Worm (Caenorhabditis elegans) whole organism, L4 larva: ENCODE data around the gene C09H10.5.

Experiments used
- D1046.2 ChIP-seq: fragments of 200-800 bp; sonication (Bioruptor generic); IDR thresholded peaks from 2 replicates; pipeline ENCODE4 v1.3.6; 2022; ENCODE audit warnings: missing genetic modification characterization, missing compliant biosample characterization
- F10B5.3 ChIP-seq: sonication (generic microtip); optimal IDR thresholded peaks from 2 replicates; lab custom pipeline; 2016; ENCODE audit warnings: mild to moderate bottlenecking, missing genetic modification characterization, missing compliant biosample characterization
- F26F4.8 ChIP-seq: fragments of 200-800 bp; sonication (Bioruptor generic); conservative IDR thresholded peaks from 2 replicates; pipeline ENCODE4 v1.3.6; 2022; ENCODE audit warnings: missing genetic modification characterization, missing compliant biosample characterization
- F37D6.2 ChIP-seq: sonication (generic microtip); optimal IDR thresholded peaks from 2 replicates; lab custom pipeline; 2016; ENCODE audit warnings: mild to moderate bottlenecking, missing genetic modification characterization, missing compliant biosample characterization
- F49E8.2 ChIP-seq: sonication (generic microtip); optimal IDR thresholded peaks from 2 replicates; lab custom pipeline; 2016; ENCODE audit warnings: missing compliant biosample characterization, mild to moderate bottlenecking, missing genetic modification characterization, borderline replicate concordance
- Y105C5A.15 ChIP-seq: fragments of 200-800 bp; sonication (Bioruptor generic); IDR thresholded peaks from 2 replicates; pipeline ENCODE4 v1.3.6; 2022; ENCODE audit warnings: missing genetic modification characterization, missing compliant biosample characterization
- ZK337.2 ChIP-seq: fragments of 200-800 bp; sonication (Bioruptor generic); IDR thresholded peaks from 2 replicates; pipeline ENCODE4 v1.3.6; 2022; ENCODE audit warnings: missing genetic modification reagents, missing genetic modification characterization, missing compliant biosample characterization
- ZK546.5 ChIP-seq, 2 experiments: sonication (generic microtip); optimal IDR thresholded peaks; 2 replicates each; lab custom pipeline; 2017; ENCODE audit warnings: missing biosample characterization in 2 of 2, missing genetic modification characterization in 2 of 2
- ama-1 ChIP-seq: fragments of 150-350 bp; optimal IDR thresholded peaks from 2 replicates; lab custom pipeline; 2014; ENCODE audit warnings: inconsistent platforms, mixed read lengths
- ceh-20 ChIP-seq: fragments of 200-800 bp; sonication (Bioruptor generic); IDR thresholded peaks from 2 replicates; pipeline ENCODE4 v1.3.6; 2022; ENCODE audit warnings: missing genetic modification reagents, missing genetic modification characterization, missing compliant biosample characterization
- ceh-32 ChIP-seq: sonication (generic microtip); optimal IDR thresholded peaks from 2 replicates; lab custom pipeline; 2016; ENCODE audit warnings: mild to moderate bottlenecking, missing genetic modification characterization, missing compliant biosample characterization; ENCODE audit not compliant: poor library complexity
- ceh-62 ChIP-seq: sonication (generic microtip); optimal IDR thresholded peaks from 2 replicates; lab custom pipeline; 2017; ENCODE audit warnings: missing biosample characterization, missing genetic modification characterization
- ces-1 ChIP-seq: fragments of 150-350 bp; sonication (generic microtip); optimal IDR thresholded peaks from 4 replicates; lab custom pipeline; 2014; ENCODE audit warnings: missing biosample characterization, missing genetic modification reagents, missing genetic modification characterization
- cey-2 ChIP-seq: sonication (generic microtip); optimal IDR thresholded peaks from 3 replicates; lab custom pipeline; 2017; ENCODE audit warnings: missing genetic modification characterization, mild to moderate bottlenecking, missing compliant biosample characterization, antibody characterized with exemption, borderline replicate concordance; ENCODE audit not compliant: insufficient read depth
- ctbp-1 ChIP-seq: fragments of 200-800 bp; sonication (Bioruptor generic); IDR thresholded peaks from 2 replicates; pipeline ENCODE4 v1.3.6; 2022; ENCODE audit warnings: missing genetic modification reagents, missing genetic modification characterization, missing compliant biosample characterization
- daf-12 ChIP-seq: fragments of 150-350 bp; optimal IDR thresholded peaks from 2 replicates; lab custom pipeline; 2014; ENCODE audit warnings: missing biosample characterization, missing genetic modification reagents, missing genetic modification characterization
- daf-16 ChIP-seq, 3 experiments: sonication (generic microtip); optimal IDR thresholded peaks; 2 replicates each; lab custom pipeline; 2016 to 2017; ENCODE audit warnings: missing genetic modification characterization in 3 of 3, missing genetic modification reagents in 3 of 3, mild to moderate bottlenecking in 2 of 3, missing compliant biosample characterization in 2 of 3, missing biosample characterization in 1 of 3, moderate library complexity in 1 of 3
- daf-19 ChIP-seq: fragments of 200-800 bp; sonication (Bioruptor generic); conservative IDR thresholded peaks from 2 replicates; pipeline ENCODE4 v1.3.6; 2022; ENCODE audit warnings: missing genetic modification characterization, missing compliant biosample characterization
- dmd-6 ChIP-seq: fragments of 200-800 bp; sonication (Bioruptor generic); IDR thresholded peaks from 2 replicates; pipeline ENCODE4 v1.3.6; 2022; ENCODE audit warnings: missing genetic modification reagents, missing genetic modification characterization, missing compliant biosample characterization
- dmd-8 ChIP-seq: fragments of 200-800 bp; sonication (Bioruptor generic); IDR thresholded peaks from 2 replicates; pipeline ENCODE4 v1.3.6; 2022; ENCODE audit warnings: missing genetic modification characterization, missing compliant biosample characterization
- egl-27 ChIP-seq: sonication (generic microtip); optimal IDR thresholded peaks from 3 replicates; lab custom pipeline; 2017; ENCODE audit warnings: missing biosample characterization, missing genetic modification reagents, missing genetic modification characterization
- hif-1 ChIP-seq, 2 experiments: sonication (generic microtip); optimal IDR thresholded peaks; 2 replicates each; lab custom pipeline; 2016 to 2017; ENCODE audit warnings: missing compliant biosample characterization in 2 of 2, missing genetic modification characterization in 2 of 2, missing genetic modification reagents in 2 of 2, missing genotype in 2 of 2, mild to moderate bottlenecking in 1 of 2
- hlh-30 ChIP-seq: sonication (generic microtip); optimal IDR thresholded peaks from 2 replicates; lab custom pipeline; 2017; ENCODE audit warnings: antibody characterized with exemption, mild to moderate bottlenecking, missing genetic modification characterization, missing compliant biosample characterization; ENCODE audit not compliant: insufficient read depth
- jun-1 ChIP-seq: fragments of 150-350 bp; optimal IDR thresholded peaks from 2 replicates; lab custom pipeline; 2014; ENCODE audit warnings: missing biosample characterization, missing genetic modification reagents, missing genetic modification characterization
- lim-7 ChIP-seq: fragments of 200-800 bp; sonication (Bioruptor generic); IDR thresholded peaks from 2 replicates; pipeline ENCODE4 v1.3.6; 2022; ENCODE audit warnings: missing genetic modification characterization, missing compliant biosample characterization
- lin-1 ChIP-seq: fragments of 200-800 bp; sonication (Bioruptor generic); IDR thresholded peaks from 2 replicates; pipeline ENCODE4 v1.3.6; 2022; ENCODE audit warnings: missing genetic modification reagents, missing genetic modification characterization, missing compliant biosample characterization
- lin-13 ChIP-seq: fragments of 150-350 bp; optimal IDR thresholded peaks from 2 replicates; lab custom pipeline; 2014; ENCODE audit warnings: missing biosample characterization, missing genetic modification reagents, missing genetic modification characterization
- lin-29 ChIP-seq: fragments of 200-800 bp; sonication (Bioruptor generic); IDR thresholded peaks from 2 replicates; pipeline ENCODE4 v1.3.6; 2022; ENCODE audit warnings: missing genetic modification reagents, missing genetic modification characterization, missing compliant biosample characterization
- lin-38 ChIP-seq: fragments of 200-800 bp; sonication (Bioruptor generic); IDR thresholded peaks from 2 replicates; pipeline ENCODE4 v1.3.6; 2022; ENCODE audit warnings: missing genetic modification reagents, missing genetic modification characterization, missing compliant biosample characterization
- mdl-1 ChIP-seq, 2 experiments: fragments of 150-350 bp in 1 of 2; sonication (generic microtip) in 1 of 2; optimal IDR thresholded peaks; 2 replicates each; lab custom pipeline; 2014 to 2017; ENCODE audit warnings: missing biosample characterization in 2 of 2, missing genetic modification characterization in 2 of 2
- mdt-29 ChIP-seq: fragments of 200-800 bp; sonication (Bioruptor generic); IDR thresholded peaks from 2 replicates; pipeline ENCODE4 v1.3.6; 2022; ENCODE audit warnings: missing genetic modification reagents, missing genetic modification characterization, missing compliant biosample characterization
- nhr-10 ChIP-seq: fragments of 150-350 bp; optimal IDR thresholded peaks from 2 replicates; lab custom pipeline; 2014; ENCODE audit warnings: missing biosample characterization, missing genetic modification characterization
- nhr-102 ChIP-seq: sonication (generic microtip); optimal IDR thresholded peaks from 2 replicates; lab custom pipeline; 2016; ENCODE audit warnings: mild to moderate bottlenecking, missing genetic modification characterization, moderate library complexity, missing compliant biosample characterization
- nhr-11 ChIP-seq: fragments of 150-350 bp; optimal IDR thresholded peaks from 2 replicates; lab custom pipeline; 2014; ENCODE audit warnings: missing biosample characterization, missing genetic modification characterization
- nhr-111 ChIP-seq: fragments of 200-800 bp; sonication (Bioruptor generic); optimal IDR thresholded peaks from 2 replicates; lab custom pipeline; 2018; ENCODE audit warnings: mild to moderate bottlenecking, missing genetic modification characterization, missing compliant biosample characterization
- nhr-237 ChIP-seq: sonication (generic microtip); optimal IDR thresholded peaks from 2 replicates; lab custom pipeline; 2017; ENCODE audit warnings: missing biosample characterization, missing genetic modification characterization
- nhr-41 ChIP-seq: fragments of 200-800 bp; sonication (Bioruptor generic); IDR thresholded peaks from 2 replicates; pipeline ENCODE4 v1.3.6; 2022; ENCODE audit warnings: missing genetic modification reagents, missing genetic modification characterization, missing compliant biosample characterization
- nhr-76 ChIP-seq: fragments of 150-350 bp; optimal IDR thresholded peaks from 2 replicates; lab custom pipeline; 2014; ENCODE audit warnings: missing biosample characterization, missing genetic modification characterization
- nhr-77 ChIP-seq: fragments of 150-350 bp; optimal IDR thresholded peaks from 2 replicates; lab custom pipeline; 2014; ENCODE audit warnings: missing biosample characterization, missing genetic modification characterization
- php-3 ChIP-seq: fragments of 200-800 bp; sonication (Bioruptor generic); IDR thresholded peaks from 2 replicates; pipeline ENCODE4 v1.3.6; 2022; ENCODE audit warnings: missing genetic modification reagents, missing genetic modification characterization, missing compliant biosample characterization
- tag-97 ChIP-seq: fragments of 200-800 bp; sonication (Bioruptor generic); IDR thresholded peaks from 2 replicates; pipeline ENCODE4 v1.3.6; 2022; ENCODE audit warnings: missing genetic modification characterization, missing compliant biosample characterization
- unc-39 ChIP-seq: sonication (generic microtip); optimal IDR thresholded peaks from 2 replicates; lab custom pipeline; 2017; ENCODE audit warnings: missing biosample characterization, missing genetic modification characterization
- unc-62 ChIP-seq, 3 experiments: fragments of 150-350 bp in 1 of 3; sonication (generic microtip); optimal IDR thresholded peaks in 2 of 3; peaks in 1 of 3; 1 replicate in 1 of 3; 2 replicates in 2 of 3; lab custom pipeline; 2014 to 2017; ENCODE audit warnings: missing biosample characterization in 3 of 3, missing genetic modification characterization in 3 of 3, missing genetic modification reagents in 3 of 3, missing genotype in 1 of 3
- zip-11 ChIP-seq: fragments of 200-800 bp; sonication (Bioruptor generic); IDR thresholded peaks from 2 replicates; pipeline ENCODE4 v1.3.6; 2022; ENCODE audit warnings: missing genetic modification characterization, missing compliant biosample characterization
- zip-2 ChIP-seq: fragments of 150-350 bp; optimal IDR thresholded peaks from 2 replicates; lab custom pipeline; 2014; ENCODE audit warnings: missing biosample characterization, missing genetic modification characterization
- ztf-7 ChIP-seq: fragments of 150-350 bp; optimal IDR thresholded peaks from 2 replicates; lab custom pipeline; 2014; ENCODE audit warnings: missing biosample characterization, missing genetic modification characterization

C09H10.5 gene

DNA sequence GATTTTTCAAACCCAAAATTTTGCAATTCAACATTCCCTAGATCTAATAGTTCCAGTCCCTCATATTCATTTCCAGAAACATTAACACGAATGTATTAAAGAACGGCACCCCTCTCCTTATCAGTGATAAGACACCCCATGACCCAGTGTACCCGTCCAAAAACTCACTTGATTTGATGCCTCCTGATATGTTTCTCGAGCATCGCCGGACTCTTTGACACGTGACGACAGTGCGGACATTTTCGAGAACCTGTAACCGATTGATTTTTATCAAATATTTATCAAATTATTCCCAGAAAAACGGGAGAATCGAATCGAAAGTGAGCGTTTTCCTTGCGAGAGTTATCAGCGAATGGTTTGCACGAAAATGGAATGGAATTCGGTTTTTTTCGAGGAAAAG lies 47.4 kb upstream of the C09H10.5 start (continued):
- no peak for TF ChIP-seq nhr-111 (GFP tag; lab: Kevin White, UChicago)
- no peak for TF ChIP-seq ama-1
- TF ChIP-seq php-3: peak; percentile 49; the same call in 1 of the 2 replicates
- TF ChIP-seq ZK546.5 (tag; optimal IDR thresholded peaks at IDR 0.05; lab: Kevin White, UChicago): no peak
- peak; percentile 84 for TF ChIP-seq dmd-6 (GFP tag; lab: Robert Waterston, UW)
- no peak for TF ChIP-seq nhr-41 (GFP tag; lab: Robert Waterston, UW)
- TF ChIP-seq mdl-1 (tag; optimal IDR thresholded peaks at IDR 0.05; lab: Kevin White, UChicago): peak in 1 of 2 experiments; percentile 13
- TF ChIP-seq zip-11 (GFP tag; lab: Robert Waterston, UW): no peak

DNA sequence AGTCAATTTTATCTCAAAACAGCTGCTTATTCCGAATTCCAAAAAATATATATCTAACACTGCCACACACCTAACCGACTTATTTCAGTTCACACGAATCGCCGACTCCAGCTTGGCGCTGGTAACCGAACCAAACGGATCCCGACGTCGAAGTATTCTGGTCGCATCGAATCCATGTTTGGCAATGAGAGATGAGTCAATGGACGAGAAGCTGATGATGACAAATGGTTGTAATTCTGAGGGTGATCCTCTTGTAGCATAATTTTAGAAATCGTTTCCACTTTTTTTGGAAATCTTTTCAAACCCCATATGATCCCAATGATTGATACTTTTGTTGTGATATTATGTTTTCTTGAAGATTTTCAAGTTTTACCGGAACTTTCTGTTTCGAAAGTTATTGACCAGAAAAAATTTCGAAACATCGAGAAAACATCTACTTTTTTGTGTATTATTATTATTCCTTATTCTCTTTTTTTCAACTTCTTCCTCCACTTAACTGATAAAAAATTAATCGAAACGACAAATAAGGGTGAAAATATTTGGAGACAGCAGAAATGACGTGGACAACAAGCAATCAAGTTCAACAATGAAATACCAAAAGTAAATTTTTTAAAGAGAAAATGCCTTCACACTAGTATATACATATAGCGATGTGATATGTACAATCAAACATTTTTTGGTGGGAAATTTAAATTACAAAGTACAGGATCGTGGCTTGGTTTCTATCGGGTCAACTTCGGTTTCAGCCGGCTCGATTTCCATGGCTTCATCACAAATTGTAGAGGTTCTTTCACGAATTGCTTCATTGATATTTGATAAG lies 46.5 kb upstream of the C09H10.5 start:
- TF ChIP-seq mdt-29 (GFP tag; lab: Robert Waterston, UW) (0 out of 2 replicates have a peak, but pooled peaks have one; percentile 11), dmd-8 (GFP tag; lab: Robert Waterston, UW) (no peak), nhr-11 (tag; lab: Kevin White, UChicago) (no peak), ceh-20 (GFP tag; lab: Robert Waterston, UW) (no peak), ceh-32 (tag; lab: Kevin White, UChicago) (no peak), ctbp-1 (GFP tag; lab: Robert Waterston, UW) (0 out of 2 replicates have a peak, but pooled peaks have one; percentile 10), F49E8.2 (tag; lab: Kevin White, UChicago) (no peak), D1046.2 (GFP tag; lab: Robert Waterston, UW) (0 out of 2 replicates have a peak, but pooled peaks have one; percentile 28), ztf-7 (tag; lab: Kevin White, UChicago) (no peak), ZK337.2 (GFP tag; lab: Robert Waterston, UW) (no peak), daf-16 (GFP tag; optimal IDR thresholded peaks at IDR 0.05; lab: Kevin White, UChicago) (peak in 1 of 2 experiments; percentile 76), daf-16 (tag; optimal IDR thresholded peaks at IDR 0.05; lab: Kevin White, UChicago) (peak; percentile 63), nhr-41 (GFP tag; lab: Robert Waterston, UW) (peak; percentile 57), nhr-10 (tag; lab: Kevin White, UChicago) (peak; percentile 71), unc-62 (GFP tag; optimal IDR thresholded peaks at IDR 0.05 in 1 of 2; lab: Kevin White, UChicago) (peak; percentile 24 to 87), unc-62 (tag; optimal IDR thresholded peaks at IDR 0.05; lab: Kevin White, UChicago) (no peak), php-3 (peak; percentile 86), nhr-237 (tag; lab: Kevin White, UChicago) (no peak), nhr-77 (tag; lab: Kevin White, UChicago) (peak; percentile 98), daf-19 (GFP tag; lab: Robert Waterston, UW) (no peak), hlh-30 (tag; lab: Kevin White, UChicago) (no peak), nhr-111 (GFP tag; lab: Kevin White, UChicago) (no peak), ceh-62 (tag; lab: Kevin White, UChicago) (no peak), F37D6.2 (tag; lab: Kevin White, UChicago) (no peak), lin-29 (GFP tag; lab: Robert Waterston, UW) (no peak), jun-1 (tag; lab: Kevin White, UChicago) (peak; percentile 43), ces-1 (GFP tag; lab: Kevin White, UChicago) (no peak), nhr-102 (tag; lab: Kevin White, UChicago) (peak; percentile 88), cey-2 (tag; lab: Kevin White, UChicago) (no peak), lim-7 (GFP tag; lab: Robert Waterston, UW) (no peak), lin-1 (GFP tag; lab: Robert Waterston, UW) (no peak), daf-12 (tag; lab: Kevin White, UChicago) (no peak), hif-1 (tag; optimal IDR thresholded peaks at IDR 0.05; lab: Kevin White, UChicago) (no peak), lin-13 (GFP tag; lab: Kevin White, UChicago) (no peak), egl-27 (no peak), unc-39 (tag; lab: Kevin White, UChicago) (no peak), lin-38 (peak; percentile 73), ZK546.5 (tag; optimal IDR thresholded peaks at IDR 0.05; lab: Kevin White, UChicago) (no peak), F10B5.3 (tag; lab: Kevin White, UChicago) (no peak), F26F4.8 (GFP tag; lab: Robert Waterston, UW) (0 out of 2 replicates have a peak, but pooled peaks have one; percentile 40), nhr-76 (no peak), zip-2 (peak; percentile 7), Y105C5A.15 (peak; percentile 73; the same call in 1 of the 2 replicates), tag-97 (GFP tag; lab: Robert Waterston, UW) (no peak)
